Worm (Caenorhabditis elegans) whole organism, L4 larva: ENCODE measurements around the gene Y45G5AL.1.

Source experiments
- F10B5.3 ChIP-seq: sonication (generic microtip); optimal IDR thresholded peaks from 2 replicates; lab custom pipeline; 2016; ENCODE audit warnings: mild to moderate bottlenecking, missing genetic modification characterization, missing compliant biosample characterization
- T26A8.4 ChIP-seq: fragments of 200-800 bp; sonication (Bioruptor generic); IDR thresholded peaks from 2 replicates; pipeline ENCODE4 v1.3.6; 2022; ENCODE audit warnings: missing genetic modification characterization, missing compliant biosample characterization
- Y75B8A.6 ChIP-seq: fragments of 200-800 bp; sonication (Bioruptor generic); IDR thresholded peaks from 2 replicates; pipeline ENCODE4 v1.3.6; 2022; ENCODE audit warnings: missing genetic modification reagents, missing genetic modification characterization, missing compliant biosample characterization
- ZK337.2 ChIP-seq: fragments of 200-800 bp; sonication (Bioruptor generic); IDR thresholded peaks from 2 replicates; pipeline ENCODE4 v1.3.6; 2022; ENCODE audit warnings: missing genetic modification reagents, missing genetic modification characterization, missing compliant biosample characterization
- aly-2 ChIP-seq: sonication (generic microtip); optimal IDR thresholded peaks from 2 replicates; lab custom pipeline; 2018; ENCODE audit warnings: missing biosample characterization, missing genetic modification characterization
- arid-1 ChIP-seq: fragments of 200-800 bp; sonication (Bioruptor generic); conservative IDR thresholded peaks from 2 replicates; pipeline ENCODE4 v1.3.6; 2022; ENCODE audit warnings: missing genetic modification reagents, missing genetic modification characterization, missing compliant biosample characterization
- ctbp-1 ChIP-seq: fragments of 200-800 bp; sonication (Bioruptor generic); IDR thresholded peaks from 2 replicates; pipeline ENCODE4 v1.3.6; 2022; ENCODE audit warnings: missing genetic modification reagents, missing genetic modification characterization, missing compliant biosample characterization
- daf-16 ChIP-seq, 3 experiments: sonication (generic microtip); optimal IDR thresholded peaks; 2 replicates each; lab custom pipeline; 2016 to 2017; ENCODE audit warnings: missing genetic modification characterization in 3 of 3, missing genetic modification reagents in 3 of 3, mild to moderate bottlenecking in 2 of 3, missing compliant biosample characterization in 2 of 3, missing biosample characterization in 1 of 3, moderate library complexity in 1 of 3
- dmd-6 ChIP-seq: fragments of 200-800 bp; sonication (Bioruptor generic); IDR thresholded peaks from 2 replicates; pipeline ENCODE4 v1.3.6; 2022; ENCODE audit warnings: missing genetic modification reagents, missing genetic modification characterization, missing compliant biosample characterization
- dmd-8 ChIP-seq: fragments of 200-800 bp; sonication (Bioruptor generic); IDR thresholded peaks from 2 replicates; pipeline ENCODE4 v1.3.6; 2022; ENCODE audit warnings: missing genetic modification characterization, missing compliant biosample characterization
- dpl-1 ChIP-seq: fragments of 150-350 bp; optimal IDR thresholded peaks from 2 replicates; lab custom pipeline; 2014; ENCODE audit warnings: missing biosample characterization, missing genetic modification reagents, missing genetic modification characterization
- duxl-1 ChIP-seq: sonication (generic microtip); optimal IDR thresholded peaks from 2 replicates; lab custom pipeline; 2016; ENCODE audit warnings: mild to moderate bottlenecking, missing genetic modification characterization, moderate library complexity, missing compliant biosample characterization; ENCODE audit not compliant: poor library complexity
- dve-1 ChIP-seq: sonication (generic microtip); optimal IDR thresholded peaks from 2 replicates; lab custom pipeline; 2017; ENCODE audit warnings: antibody characterized with exemption, mild to moderate bottlenecking, missing genetic modification characterization, missing compliant biosample characterization; ENCODE audit not compliant: insufficient read depth
- egl-43 ChIP-seq: fragments of 200-800 bp; sonication (Bioruptor generic); IDR thresholded peaks from 2 replicates; pipeline ENCODE4 v1.3.6; 2022; ENCODE audit warnings: missing genetic modification reagents, missing genetic modification characterization, missing compliant biosample characterization
- fkh-10 ChIP-seq: fragments of 150-350 bp; optimal IDR thresholded peaks from 2 replicates; lab custom pipeline; 2014; ENCODE audit warnings: missing biosample characterization, missing genetic modification reagents, missing genetic modification characterization
- hmg-1.1 ChIP-seq: fragments of 200-800 bp; sonication (Bioruptor generic); IDR thresholded peaks from 2 replicates; pipeline ENCODE4 v1.3.6; 2022; ENCODE audit warnings: missing genetic modification reagents, missing genetic modification characterization, missing compliant biosample characterization
- lim-7 ChIP-seq: fragments of 200-800 bp; sonication (Bioruptor generic); IDR thresholded peaks from 2 replicates; pipeline ENCODE4 v1.3.6; 2022; ENCODE audit warnings: missing genetic modification characterization, missing compliant biosample characterization
- lin-1 ChIP-seq: fragments of 200-800 bp; sonication (Bioruptor generic); IDR thresholded peaks from 2 replicates; pipeline ENCODE4 v1.3.6; 2022; ENCODE audit warnings: missing genetic modification reagents, missing genetic modification characterization, missing compliant biosample characterization
- lin-38 ChIP-seq: fragments of 200-800 bp; sonication (Bioruptor generic); IDR thresholded peaks from 2 replicates; pipeline ENCODE4 v1.3.6; 2022; ENCODE audit warnings: missing genetic modification reagents, missing genetic modification characterization, missing compliant biosample characterization
- lin-39 ChIP-seq: fragments of 150-350 bp; optimal IDR thresholded peaks from 2 replicates; lab custom pipeline; 2014; ENCODE audit warnings: missing biosample characterization, missing genetic modification reagents, missing genetic modification characterization
- lsy-2 ChIP-seq, 2 experiments: fragments of 150-350 bp in 1 of 2; sonication (generic microtip) in 1 of 2; optimal IDR thresholded peaks; 2 replicates each; lab custom pipeline; 2014 to 2017; ENCODE audit warnings: missing biosample characterization in 2 of 2, missing genetic modification characterization in 2 of 2
- nhr-102 ChIP-seq: sonication (generic microtip); optimal IDR thresholded peaks from 2 replicates; lab custom pipeline; 2016; ENCODE audit warnings: mild to moderate bottlenecking, missing genetic modification characterization, moderate library complexity, missing compliant biosample characterization
- nhr-11 ChIP-seq: fragments of 150-350 bp; optimal IDR thresholded peaks from 2 replicates; lab custom pipeline; 2014; ENCODE audit warnings: missing biosample characterization, missing genetic modification characterization
- nhr-237 ChIP-seq: sonication (generic microtip); optimal IDR thresholded peaks from 2 replicates; lab custom pipeline; 2017; ENCODE audit warnings: missing biosample characterization, missing genetic modification characterization
- nhr-25 ChIP-seq: sonication (generic microtip); optimal IDR thresholded peaks from 2 replicates; lab custom pipeline; 2017; ENCODE audit warnings: missing genetic modification characterization, mild to moderate bottlenecking, missing compliant biosample characterization, antibody characterized with exemption, moderate library complexity, borderline replicate concordance; ENCODE audit not compliant: insufficient read depth
- nhr-28 ChIP-seq: fragments of 150-350 bp; optimal IDR thresholded peaks from 2 replicates; lab custom pipeline; 2014; ENCODE audit warnings: missing biosample characterization, missing genetic modification characterization
- set-16 ChIP-seq: fragments of 200-800 bp; sonication (Bioruptor generic); IDR thresholded peaks from 2 replicates; pipeline ENCODE4 v1.3.6; 2022; ENCODE audit warnings: missing genetic modification reagents, missing genetic modification characterization, missing compliant biosample characterization
- vab-7 ChIP-seq: fragments of 200-800 bp; sonication (Bioruptor generic); IDR thresholded peaks from 2 replicates; pipeline ENCODE4 v1.3.6; 2022; ENCODE audit warnings: missing genetic modification reagents, missing genetic modification characterization, missing compliant biosample characterization
- zfp-2 ChIP-seq: sonication (generic microtip); optimal IDR thresholded peaks from 2 replicates; lab custom pipeline; 2016; ENCODE audit warnings: mild to moderate bottlenecking, missing genetic modification characterization, missing compliant biosample characterization
- zfp-3 ChIP-seq: fragments of 200-800 bp; sonication (Bioruptor generic); conservative IDR thresholded peaks from 2 replicates; pipeline ENCODE4 v1.3.6; 2022; ENCODE audit warnings: missing genetic modification reagents, missing genetic modification characterization, missing compliant biosample characterization
- ztf-11 ChIP-seq: fragments of 150-350 bp; optimal IDR thresholded peaks from 2 replicates; lab custom pipeline; 2014; ENCODE audit warnings: missing biosample characterization, missing genetic modification characterization

The Y45G5AL.1 gene

DNA sequence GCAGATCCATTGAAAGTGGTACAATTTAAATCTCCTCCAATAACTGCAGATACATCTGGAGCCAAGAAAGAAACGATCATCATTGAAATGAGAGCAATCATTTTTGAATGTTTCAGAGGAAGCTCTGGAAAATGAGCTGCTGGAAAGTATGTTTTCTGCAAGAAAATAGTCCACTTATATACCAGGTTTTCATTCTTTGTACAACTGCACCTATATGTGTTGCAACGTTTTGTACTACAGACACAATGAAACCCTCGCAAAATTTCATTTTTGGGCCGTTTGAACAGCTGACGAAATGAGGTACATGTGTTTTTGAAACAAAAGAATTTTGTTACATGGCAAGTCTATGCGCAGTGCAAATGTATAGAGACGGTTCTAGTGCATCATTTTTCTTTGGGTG is 26.0 kb upstream of the Y45G5AL.1 start, which contains the start of gene T05B4.9:
T05B4.9 (minus strand) TSS at position 101 of the 400 bp plus-strand sequence.
- TF ChIP-seq hmg-1.1 (GFP tag; lab: Robert Waterston, UW) = no peak
- no peak for TF ChIP-seq vab-7
- TF ChIP-seq arid-1 (GFP tag; lab: Robert Waterston, UW) = no peak
- no peak for TF ChIP-seq dpl-1 (GFP tag; lab: Kevin White, UChicago)
- no peak for TF ChIP-seq nhr-11 (tag; lab: Kevin White, UChicago)
- TF ChIP-seq lsy-2 (tag; optimal IDR thresholded peaks at IDR 0.05; lab: Kevin White, UChicago) = no peak
- no peak for TF ChIP-seq duxl-1 (tag; lab: Kevin White, UChicago)
- no peak for TF ChIP-seq daf-16 (GFP tag; optimal IDR thresholded peaks at IDR 0.05; lab: Kevin White, UChicago)
- TF ChIP-seq daf-16 (tag; optimal IDR thresholded peaks at IDR 0.05; lab: Kevin White, UChicago) = no peak
- TF ChIP-seq nhr-237 = no peak
- no peak for TF ChIP-seq dmd-6 (GFP tag; lab: Robert Waterston, UW)
- TF ChIP-seq dve-1 (tag; lab: Kevin White, UChicago) = no peak
- TF ChIP-seq fkh-10 (GFP tag; lab: Kevin White, UChicago) = no peak
- TF ChIP-seq dmd-8 = no peak
- TF ChIP-seq ZK337.2 = no peak
- TF ChIP-seq nhr-28 = no peak
- no peak for TF ChIP-seq ctbp-1
- no peak for TF ChIP-seq lin-1 (GFP tag; lab: Robert Waterston, UW)
- TF ChIP-seq zfp-3 (GFP tag; lab: Robert Waterston, UW) = no peak

DNA sequence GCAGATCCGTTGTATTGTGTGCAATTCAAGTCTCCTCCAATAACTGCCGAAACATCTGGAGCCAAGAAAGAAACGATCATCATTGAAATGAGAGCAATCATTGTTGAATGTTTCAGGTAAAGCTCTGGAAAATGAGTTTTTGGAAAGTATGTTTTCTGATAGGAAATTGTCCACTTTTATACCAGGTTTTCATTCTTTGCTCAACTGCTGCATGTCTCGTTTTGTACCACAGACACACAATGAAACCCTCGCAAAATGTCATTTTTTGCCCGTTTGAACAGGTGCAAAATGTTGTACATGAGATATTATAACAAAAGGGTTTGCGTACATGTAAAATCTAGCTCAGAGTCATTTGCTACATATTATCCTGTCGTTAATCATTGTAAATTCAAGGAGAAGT is 23.7 kb upstream of the Y45G5AL.1 start, which contains the start of gene T05B4.10:
T05B4.10 (minus strand) TSS at position 101 of the 400 bp plus-strand sequence.
- TF ChIP-seq set-16 (no peak), ztf-11 (tag; lab: Kevin White, UChicago) (no peak)

DNA sequence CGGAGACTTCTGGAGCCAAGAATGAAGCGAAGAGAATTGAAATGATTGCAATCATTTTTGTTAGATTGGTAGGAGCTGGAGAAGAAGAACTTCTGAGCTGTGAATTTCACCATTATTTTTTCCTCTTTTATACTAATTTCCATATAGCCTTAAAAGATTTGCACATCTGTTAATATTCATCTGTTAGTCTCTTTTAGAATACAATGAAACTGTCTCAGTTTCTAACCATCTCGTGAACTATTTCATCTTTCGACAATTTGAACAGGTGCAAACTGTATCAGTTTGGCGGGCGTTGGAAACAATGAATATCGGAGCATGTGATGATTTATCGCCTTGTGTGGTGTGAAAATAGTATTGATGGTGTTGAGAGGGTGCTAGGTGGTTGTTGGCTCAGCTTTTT is 21.9 kb upstream of the Y45G5AL.1 start, which contains the start of gene phat-5:
phat-5 (minus strand) TSS at position 101 of the 400 bp plus-strand sequence.
- TF ChIP-seq nhr-102 (tag; lab: Kevin White, UChicago) = no peak
- no peak for TF ChIP-seq lim-7 (GFP tag; lab: Robert Waterston, UW)
- no peak for TF ChIP-seq lin-39 (tag; lab: Kevin White, UChicago)
- TF ChIP-seq F10B5.3 (tag; lab: Kevin White, UChicago) = no peak
- TF ChIP-seq dmd-6 (GFP tag; lab: Robert Waterston, UW) = no peak
- TF ChIP-seq lin-38 (GFP tag; lab: Robert Waterston, UW) = no peak
- no peak for TF ChIP-seq dpl-1 (GFP tag; lab: Kevin White, UChicago)
- no peak for TF ChIP-seq fkh-10 (GFP tag; lab: Kevin White, UChicago)
- no peak for TF ChIP-seq T26A8.4 (GFP tag; lab: Robert Waterston, UW)
- no peak for TF ChIP-seq daf-16 (GFP tag; optimal IDR thresholded peaks at IDR 0.05; lab: Kevin White, UChicago)
- TF ChIP-seq daf-16 (tag; optimal IDR thresholded peaks at IDR 0.05; lab: Kevin White, UChicago) = no peak
- no peak for TF ChIP-seq aly-2 (tag; lab: Kevin White, UChicago)
- no peak for TF ChIP-seq Y75B8A.6 (GFP tag; lab: Robert Waterston, UW)
- no peak for TF ChIP-seq nhr-11 (tag; lab: Kevin White, UChicago)
- TF ChIP-seq egl-43 (GFP tag; lab: Robert Waterston, UW) = no peak
- no peak for TF ChIP-seq zfp-2 (tag; lab: Kevin White, UChicago)
- TF ChIP-seq nhr-25 (tag; lab: Kevin White, UChicago) = no peak

DNA sequence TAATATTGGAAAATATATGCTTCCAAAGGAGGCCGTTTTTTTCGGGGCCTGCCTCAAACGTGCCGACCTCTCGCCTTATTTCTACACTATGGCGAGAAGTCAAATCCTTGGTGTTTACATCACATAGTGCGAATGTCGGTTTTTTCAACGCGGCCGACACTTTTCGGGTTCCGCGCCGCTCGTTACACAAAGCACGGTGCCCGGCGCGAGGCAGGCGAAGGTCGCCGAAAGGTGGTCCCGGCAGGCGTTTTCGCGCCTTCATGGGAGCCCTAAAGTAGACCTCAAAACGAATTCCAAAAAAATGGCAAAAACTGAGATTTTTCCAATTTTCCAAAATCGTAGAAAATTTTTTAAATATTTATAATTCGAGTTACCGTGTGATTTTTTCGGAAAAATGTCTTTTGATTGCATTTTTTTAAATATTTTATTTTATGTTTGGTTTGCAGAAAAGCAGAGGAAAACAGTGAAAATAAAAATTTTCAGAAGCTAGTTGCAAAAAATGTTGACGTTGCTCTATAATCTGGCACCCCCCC is 18.7 kb upstream of the Y45G5AL.1 start, which contains the start of gene T05B4.12:
T05B4.12 (minus strand) TSS at position 483 of the 533 bp plus-strand sequence.
- TF ChIP-seq lim-7 (GFP tag; lab: Robert Waterston, UW) (no peak), set-16 (peak; percentile 68)
